Worm (Caenorhabditis elegans) whole organism, L3 larva: ENCODE measurements around the gene F55H2.7.

Experiments
- R02D3.7 ChIP-seq: fragments of 150-350 bp; optimal IDR thresholded peaks from 2 replicates; lab custom pipeline; 2014; ENCODE audit warnings: missing biosample characterization, missing genetic modification characterization
- ZK546.5 ChIP-seq: sonication (generic microtip); optimal IDR thresholded peaks from 2 replicates; lab custom pipeline; 2017; ENCODE audit warnings: missing biosample characterization, missing genetic modification characterization
- aly-2 ChIP-seq: fragments of 150-350 bp; optimal IDR thresholded peaks from 2 replicates; lab custom pipeline; 2014; ENCODE audit warnings: missing biosample characterization, missing genetic modification characterization
- ama-1 ChIP-seq: fragments of 150-350 bp; optimal IDR thresholded peaks from 2 replicates; lab custom pipeline; 2018
- ceh-16 ChIP-seq: sonication (generic microtip); optimal IDR thresholded peaks from 2 replicates; lab custom pipeline; 2017; ENCODE audit warnings: missing biosample characterization, missing genetic modification characterization
- ceh-28 ChIP-seq: fragments of 150-350 bp; optimal IDR thresholded peaks from 2 replicates; lab custom pipeline; 2014; ENCODE audit warnings: missing biosample characterization, missing genetic modification reagents, missing genetic modification characterization
- ceh-9 ChIP-seq: sonication (generic microtip); optimal IDR thresholded peaks from 2 replicates; lab custom pipeline; 2018; ENCODE audit warnings: missing biosample characterization, missing genetic modification characterization
- daf-12 ChIP-seq: fragments of 150-350 bp; optimal IDR thresholded peaks from 2 replicates; lab custom pipeline; 2014; ENCODE audit warnings: missing biosample characterization, missing genetic modification reagents, missing genetic modification characterization
- egl-27 ChIP-seq: sonication (generic microtip); optimal IDR thresholded peaks from 4 replicates; lab custom pipeline; 2017; ENCODE audit warnings: missing biosample characterization, missing genetic modification reagents, missing genetic modification characterization
- egl-5 ChIP-seq: fragments of 150-350 bp; optimal IDR thresholded peaks from 2 replicates; lab custom pipeline; 2017; ENCODE audit warnings: missing biosample characterization, missing genetic modification reagents, missing genetic modification characterization, inconsistent platforms
- elt-1 ChIP-seq: fragments of 150-350 bp; optimal IDR thresholded peaks from 2 replicates; lab custom pipeline; 2014; ENCODE audit warnings: missing biosample characterization, missing genetic modification characterization
- elt-2 ChIP-seq: sonication (generic microtip); optimal IDR thresholded peaks from 2 replicates; lab custom pipeline; 2016; ENCODE audit warnings: missing genetic modification reagents, mild to moderate bottlenecking, missing genetic modification characterization, missing compliant biosample characterization
- elt-3 ChIP-seq, 3 experiments: fragments of 150-350 bp in 1 of 3; sonication (generic microtip) in 2 of 3; optimal IDR thresholded peaks; 2 replicates in 2 of 3; 4 replicates in 1 of 3; lab custom pipeline; 2014 to 2017; ENCODE audit warnings: missing biosample characterization in 3 of 3, missing genetic modification characterization in 3 of 3
- eor-1 ChIP-seq, 2 experiments: fragments of 150-350 bp; optimal IDR thresholded peaks; 2 replicates each; lab custom pipeline; 2014 to 2018; ENCODE audit warnings: missing biosample characterization in 2 of 2, missing genetic modification characterization in 2 of 2
- fkh-10 ChIP-seq: sonication (generic microtip); optimal IDR thresholded peaks from 2 replicates; lab custom pipeline; 2017; ENCODE audit warnings: missing biosample characterization, missing genetic modification reagents, missing genetic modification characterization
- fkh-2 ChIP-seq: fragments of 150-350 bp; optimal IDR thresholded peaks from 2 replicates; lab custom pipeline; 2014; ENCODE audit warnings: missing biosample characterization, missing genetic modification reagents, missing genetic modification characterization
- fos-1 ChIP-seq: fragments of 150-350 bp; optimal IDR thresholded peaks from 2 replicates; lab custom pipeline; 2014; ENCODE audit warnings: missing biosample characterization, missing genetic modification characterization
- hmg-11 ChIP-seq: sonication (generic microtip); optimal IDR thresholded peaks from 2 replicates; lab custom pipeline; 2016; ENCODE audit warnings: missing genetic modification characterization, missing compliant biosample characterization
- jun-1 ChIP-seq: fragments of 150-350 bp; optimal IDR thresholded peaks from 2 replicates; lab custom pipeline; 2014; ENCODE audit warnings: missing biosample characterization, missing genetic modification reagents, missing genetic modification characterization
- lin-15B ChIP-seq: fragments of 150-350 bp; optimal IDR thresholded peaks from 2 replicates; lab custom pipeline; 2014; ENCODE audit warnings: missing biosample characterization, missing genetic modification characterization
- lin-39 ChIP-seq: fragments of 150-350 bp; optimal IDR thresholded peaks from 2 replicates; lab custom pipeline; 2018; ENCODE audit warnings: missing biosample characterization, missing genetic modification reagents, missing genetic modification characterization
- lsy-12 ChIP-seq: sonication (generic microtip); optimal IDR thresholded peaks from 2 replicates; lab custom pipeline; 2016; ENCODE audit warnings: mild to moderate bottlenecking, missing genetic modification characterization, missing compliant biosample characterization
- mdl-1 ChIP-seq: fragments of 150-350 bp; optimal IDR thresholded peaks from 2 replicates; lab custom pipeline; 2014; ENCODE audit warnings: missing biosample characterization, missing genetic modification characterization
- mml-1 ChIP-seq: fragments of 150-350 bp; sonication (generic microtip); optimal IDR thresholded peaks from 3 replicates; lab custom pipeline; 2014; ENCODE audit warnings: missing biosample characterization, missing genetic modification characterization
- nfya-1 ChIP-seq: sonication (generic microtip); optimal IDR thresholded peaks from 2 replicates; lab custom pipeline; 2017; ENCODE audit warnings: missing genetic modification characterization, mild to moderate bottlenecking, missing compliant biosample characterization, antibody characterized with exemption, moderate library complexity; ENCODE audit not compliant: insufficient read depth
- nhr-11 ChIP-seq: fragments of 150-350 bp; optimal IDR thresholded peaks from 2 replicates; lab custom pipeline; 2014; ENCODE audit warnings: missing biosample characterization, missing genetic modification characterization
- nhr-23 ChIP-seq: fragments of 150-350 bp; optimal IDR thresholded peaks from 2 replicates; lab custom pipeline; 2014; ENCODE audit warnings: missing biosample characterization, missing genetic modification reagents, missing genetic modification characterization
- nhr-237 ChIP-seq: fragments of 150-350 bp; optimal IDR thresholded peaks from 2 replicates; lab custom pipeline; 2014; ENCODE audit warnings: missing biosample characterization, missing genetic modification characterization
- nhr-25 ChIP-seq: sonication (generic microtip); optimal IDR thresholded peaks from 2 replicates; lab custom pipeline; 2017; ENCODE audit warnings: missing biosample characterization, missing genetic modification characterization
- nhr-28 ChIP-seq: fragments of 150-350 bp; optimal IDR thresholded peaks from 2 replicates; lab custom pipeline; 2014; ENCODE audit warnings: missing biosample characterization, missing genetic modification characterization
- nhr-43 ChIP-seq: sonication (generic microtip); optimal IDR thresholded peaks from 2 replicates; lab custom pipeline; 2016; ENCODE audit warnings: mild to moderate bottlenecking, missing genetic modification characterization, missing compliant biosample characterization; ENCODE audit not compliant: poor library complexity, severe bottlenecking
- nhr-67 ChIP-seq: fragments of 150-350 bp; optimal IDR thresholded peaks from 2 replicates; lab custom pipeline; 2014; ENCODE audit warnings: missing biosample characterization, missing genetic modification characterization
- nhr-76 ChIP-seq: fragments of 150-350 bp; sonication (generic microtip); optimal IDR thresholded peaks from 5 replicates; lab custom pipeline; 2014; ENCODE audit warnings: missing biosample characterization, missing genetic modification characterization
- nhr-77 ChIP-seq: fragments of 150-350 bp; optimal IDR thresholded peaks from 2 replicates; lab custom pipeline; 2014; ENCODE audit warnings: missing biosample characterization, missing genetic modification characterization
- pha-4 ChIP-seq: fragments of 150-350 bp; optimal IDR thresholded peaks from 2 replicates; lab custom pipeline; 2014; ENCODE audit warnings: missing biosample characterization, missing genetic modification reagents, missing genetic modification characterization
- pqm-1 ChIP-seq: fragments of 150-350 bp; optimal IDR thresholded peaks from 2 replicates; lab custom pipeline; 2017; ENCODE audit warnings: missing biosample characterization, missing genetic modification characterization, inconsistent platforms
- sea-2 ChIP-seq: fragments of 150-350 bp; sonication (generic microtip); optimal IDR thresholded peaks from 4 replicates; lab custom pipeline; 2014; ENCODE audit warnings: missing biosample characterization, missing genetic modification reagents, missing genetic modification characterization
- skn-1 ChIP-seq: fragments of 150-350 bp; optimal IDR thresholded peaks from 2 replicates; lab custom pipeline; 2014; ENCODE audit warnings: missing biosample characterization, missing genetic modification characterization
- snpc-4 ChIP-seq: fragments of 150-350 bp; optimal IDR thresholded peaks from 2 replicates; lab custom pipeline; 2014; ENCODE audit warnings: missing biosample characterization, missing genetic modification characterization
- tbx-2 ChIP-seq: sonication (generic microtip); optimal IDR thresholded peaks from 2 replicates; lab custom pipeline; 2016; ENCODE audit warnings: mild to moderate bottlenecking, missing genetic modification characterization, missing compliant biosample characterization
- unc-39 ChIP-seq: sonication (generic microtip); optimal IDR thresholded peaks from 4 replicates; lab custom pipeline; 2017; ENCODE audit warnings: missing biosample characterization, missing genetic modification characterization
- unc-62 ChIP-seq: fragments of 150-350 bp; sonication (generic microtip); optimal IDR thresholded peaks from 4 replicates; lab custom pipeline; 2014; ENCODE audit warnings: missing biosample characterization, missing genetic modification reagents, missing genetic modification characterization
- zag-1 ChIP-seq: fragments of 150-350 bp; optimal IDR thresholded peaks from 2 replicates; lab custom pipeline; 2014; ENCODE audit warnings: missing biosample characterization, missing genetic modification characterization
- ztf-11 ChIP-seq: fragments of 150-350 bp; optimal IDR thresholded peaks from 2 replicates; lab custom pipeline; 2014; ENCODE audit warnings: missing biosample characterization, missing genetic modification characterization
- ztf-4 ChIP-seq: fragments of 150-350 bp; optimal IDR thresholded peaks from 2 replicates; lab custom pipeline; 2014; ENCODE audit warnings: missing biosample characterization, missing genetic modification characterization

F55H2.7 gene

DNA sequence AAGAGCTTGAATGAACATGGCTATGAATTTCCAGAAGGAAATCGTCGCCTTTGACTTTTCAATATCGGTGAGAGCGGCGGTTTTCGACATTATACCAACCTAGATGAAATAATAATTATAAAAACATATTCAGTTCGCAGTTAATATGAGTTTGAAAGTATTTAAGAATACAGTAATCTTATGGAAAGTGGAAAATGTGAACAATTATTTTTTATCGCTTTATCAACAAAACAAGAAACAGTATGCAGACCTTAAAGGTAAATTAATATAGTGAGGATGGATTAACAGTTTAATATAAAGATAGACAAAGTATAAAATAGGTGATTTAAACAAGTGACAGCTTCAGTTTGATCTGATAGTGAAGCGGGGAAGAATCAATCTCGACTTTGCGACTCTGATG is 42.4 kb upstream of the F55H2.7 start, which contains the start of gene C48B4.6:
Gene C48B4.6 (minus strand): TSS at position 101 of the 400 bp plus-strand sequence.
- TF ChIP-seq unc-62 (GFP tag; lab: Kevin White, UChicago) (no peak), nhr-11 (tag; lab: Kevin White, UChicago) (no peak), nhr-67 (no peak)
- TF ChIP-seq, all 47 proteins: peak for 0

DNA sequence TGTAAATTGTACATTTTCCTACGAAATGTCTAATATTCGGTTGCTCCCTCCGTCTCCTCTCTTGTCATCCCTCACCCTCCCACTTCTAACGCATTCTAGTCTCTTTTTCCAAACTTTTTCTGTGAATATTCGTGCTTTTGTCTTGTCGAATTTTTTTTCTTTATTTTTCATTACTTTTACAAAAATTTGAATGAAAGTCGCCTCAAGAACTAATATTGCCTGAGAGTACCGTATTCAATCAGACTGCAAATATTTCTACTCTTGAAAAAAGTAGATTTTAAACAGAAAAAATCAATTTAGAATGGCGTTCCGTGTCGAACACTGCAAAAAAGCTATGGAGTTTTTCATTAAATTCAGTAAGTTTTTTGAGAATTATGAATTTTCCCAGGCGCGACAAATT is 40.3 kb upstream of the F55H2.7 start, which contains the start of gene ZK1098.11:
Gene ZK1098.11 (plus strand): TSS at position 301 of the 400 bp plus-strand sequence.
- TF ChIP-seq ceh-28 (tag; lab: Kevin White, UChicago) (no peak), sea-2 (GFP tag; lab: Kevin White, UChicago) (no peak), elt-3 (tag; optimal IDR thresholded peaks at IDR 0.05; lab: Kevin White, UChicago) (no peak), daf-12 (tag; lab: Kevin White, UChicago) (no peak), tbx-2 (tag; lab: Kevin White, UChicago) (no peak), nfya-1 (tag; lab: Kevin White, UChicago) (no peak), elt-1 (no peak), lin-39 (no peak), mdl-1 (tag; lab: Kevin White, UChicago) (no peak), hmg-11 (tag; lab: Kevin White, UChicago) (no peak), egl-27 (no peak), ztf-4 (tag; lab: Kevin White, UChicago) (no peak), fos-1 (tag; lab: Kevin White, UChicago) (no peak), mml-1 (tag; lab: Kevin White, UChicago) (no peak), nhr-25 (tag; lab: Kevin White, UChicago) (no peak), nhr-67 (no peak), jun-1 (tag; lab: Kevin White, UChicago) (no peak)
- TF ChIP-seq, all 47 proteins: peak for 0

DNA sequence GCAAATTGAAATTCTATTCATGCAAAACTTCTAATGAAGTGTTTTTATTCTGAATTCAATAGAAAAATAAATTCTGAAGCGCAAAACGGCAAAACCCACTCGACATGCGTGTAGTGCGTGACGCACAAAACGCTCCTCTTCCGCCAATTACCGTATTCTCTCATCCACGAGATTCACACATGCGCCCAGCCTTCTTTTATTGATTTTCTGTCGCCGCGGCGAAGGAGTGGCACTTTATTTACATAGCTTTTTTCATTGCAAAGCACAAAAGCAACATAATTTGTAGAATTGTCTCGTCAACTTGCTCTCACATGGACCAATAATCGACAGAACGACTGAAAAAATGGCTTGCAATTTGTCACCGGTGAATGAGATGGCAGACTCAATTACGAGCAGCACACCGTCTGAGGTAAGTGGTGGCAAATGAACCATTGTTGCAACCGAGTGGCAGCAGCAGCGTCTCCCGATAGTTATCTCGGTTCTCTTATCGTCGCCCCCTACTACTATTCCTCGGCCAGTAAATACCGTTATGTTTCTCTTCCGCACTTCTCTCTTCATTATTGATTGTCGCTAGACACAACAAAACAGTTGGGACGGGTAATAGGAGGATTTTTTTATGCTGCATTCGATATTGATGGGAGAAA is 30.1 kb upstream of the F55H2.7 start, which contains the start of gene unc-16:
Gene unc-16 (plus strand): TSS at position 243 of the 644 bp plus-strand sequence.
- TF ChIP-seq nhr-11 (tag; lab: Kevin White, UChicago) (no peak), nhr-237 (tag; lab: Kevin White, UChicago) (no peak), nhr-77 (tag; lab: Kevin White, UChicago) (no peak), fkh-2 (no peak), nhr-23 (tag; lab: Kevin White, UChicago) (peak; percentile 63), pqm-1 (tag; lab: Kevin White, UChicago) (peak; percentile 23), unc-62 (GFP tag; lab: Kevin White, UChicago) (peak; percentile 70), ama-1 (lab: Kevin White, UChicago) (peak; percentile 58), egl-27 (no peak), nhr-67 (no peak), nfya-1 (tag; lab: Kevin White, UChicago) (peak; percentile 96), mml-1 (tag; lab: Kevin White, UChicago) (peak; percentile 87), aly-2 (no peak), zag-1 (no peak), lsy-12 (tag; lab: Kevin White, UChicago) (peak; percentile 85), hmg-11 (tag; lab: Kevin White, UChicago) (peak; percentile 90), pha-4 (tag; lab: Kevin White, UChicago) (peak; percentile 97), nhr-28 (tag; lab: Kevin White, UChicago) (no peak), egl-5 (peak; percentile 88), ceh-9 (tag; lab: Kevin White, UChicago) (no peak), ceh-28 (tag; lab: Kevin White, UChicago) (peak; percentile 90), mdl-1 (tag; lab: Kevin White, UChicago) (peak; percentile 87), fkh-10 (peak; percentile 44), ztf-11 (no peak), nhr-76 (tag; lab: Kevin White, UChicago) (no peak), snpc-4 (peak; percentile 90), nhr-25 (tag; lab: Kevin White, UChicago) (peak; percentile 56), elt-2 (tag; lab: Kevin White, UChicago) (peak; percentile 72), skn-1 (tag; lab: Kevin White, UChicago) (peak; percentile 46), jun-1 (tag; lab: Kevin White, UChicago) (peak; percentile 27), unc-39 (no peak), R02D3.7 (tag; lab: Kevin White, UChicago) (peak; percentile 70), nhr-43 (tag; lab: Kevin White, UChicago) (peak; percentile 57), ztf-4 (tag; lab: Kevin White, UChicago) (no peak), elt-3 (tag; optimal IDR thresholded peaks at IDR 0.05; lab: Kevin White, UChicago) (no peak), fos-1 (tag; lab: Kevin White, UChicago) (no peak), lin-39 (peak; percentile 85), sea-2 (GFP tag; lab: Kevin White, UChicago) (peak; percentile 73), daf-12 (tag; lab: Kevin White, UChicago) (no peak), elt-1 (no peak), ceh-16 (tag; lab: Kevin White, UChicago) (no peak), lin-15B (tag; lab: Kevin White, UChicago) (peak; percentile 89), ZK546.5 (tag; lab: Kevin White, UChicago) (no peak), eor-1 (tag; optimal IDR thresholded peaks at IDR 0.05; lab: Kevin White, UChicago) (peak in 1 of 2 experiments; percentile 13), tbx-2 (tag; lab: Kevin White, UChicago) (peak; percentile 82)
